Fruit fly (Drosophila melanogaster): Measurements from ENCODE around the gene SLIRP1.
A peak's percentile ranks its signal among the peaks of the same experiment; 100 is the strongest.

Gene SLIRP1

DNA sequence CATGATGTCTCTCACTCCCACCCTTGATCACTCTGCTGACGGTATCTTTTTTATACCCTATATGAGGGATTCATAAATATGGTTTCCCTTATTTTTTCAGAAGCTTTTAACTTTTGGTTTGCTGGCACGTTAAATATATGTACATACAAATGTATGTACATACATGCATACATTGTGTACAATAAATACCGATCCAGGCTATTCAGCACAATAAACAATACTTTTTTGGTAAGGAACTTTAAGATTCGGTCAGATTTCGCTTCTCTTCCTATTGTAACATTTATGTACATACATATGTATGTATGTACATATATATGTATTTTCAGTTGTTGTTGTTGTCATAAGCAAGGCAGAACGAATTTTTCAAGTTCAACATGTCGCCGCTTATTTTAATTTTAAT is 37.1 kb downstream of the SLIRP1 start (continued):
- no peak for TF ChIP-seq BEAF-32 (GFP tag; optimal IDR thresholded peaks at IDR 0.05)
- no peak for TF ChIP-seq Drgx (GFP tag; IDR thresholded peaks at IDR 0.05)
- TF ChIP-seq CG2678 (tag; optimal IDR thresholded peaks at IDR 0.05) = peak; percentile 5
- TF ChIP-seq CG15601 (tag; optimal IDR thresholded peaks at IDR 0.05) = no peak
- no peak for TF ChIP-seq CG14965 (GFP tag; optimal IDR thresholded peaks at IDR 0.05; ENCODE audit: borderline replicate concordance)
- TF ChIP-seq Jarid2 (GFP tag; optimal IDR thresholded peaks at IDR 0.05) = no peak
- peak; percentile 29; the same call in 1 of the 2 replicates for TF ChIP-seq H2.0 (GFP tag; IDR thresholded peaks at IDR 0.05)
- TF ChIP-seq CG4282 (GFP tag; optimal IDR thresholded peaks at IDR 0.05) = no peak
- peak; percentile 11 for TF ChIP-seq nmo (GFP tag; optimal IDR thresholded peaks at IDR 0.05)
- no peak for TF ChIP-seq CG12104 (GFP tag; optimal IDR thresholded peaks at IDR 0.05)
- TF ChIP-seq bsh (GFP tag; optimal IDR thresholded peaks at IDR 0.05) = peak in 1 of 2 experiments; percentile 19
- no peak for TF ChIP-seq CG8388 (GFP tag; optimal IDR thresholded peaks at IDR 0.05)
- no peak for TF ChIP-seq dm (GFP tag; optimal IDR thresholded peaks at IDR 0.05)
- no peak for TF ChIP-seq phol (tag; optimal IDR thresholded peaks at IDR 0.05)
- no peak for TF ChIP-seq vfl (GFP tag; optimal IDR thresholded peaks at IDR 0.05)
- TF ChIP-seq wdn (GFP tag; IDR thresholded peaks at IDR 0.05) = peak; percentile 6; the same call in 1 of the 2 replicates
- TF ChIP-seq gem (tag; optimal IDR thresholded peaks at IDR 0.05) = peak; percentile 35
- no peak for TF ChIP-seq amos (GFP tag; IDR thresholded peaks at IDR 0.05; ENCODE audit: partially characterized antibody)
- TF ChIP-seq CG12219 (GFP tag; optimal IDR thresholded peaks at IDR 0.05) = peak; percentile 19
- TF ChIP-seq CG10462 (GFP tag; optimal IDR thresholded peaks at IDR 0.05) = no peak
- TF ChIP-seq CG9609 (GFP tag; optimal IDR thresholded peaks at IDR 0.05) = no peak
- TF ChIP-seq sens (GFP tag) = peak; percentile 61
- no peak for TF ChIP-seq slp2 (GFP tag; optimal IDR thresholded peaks at IDR 0.05)
- no peak for TF ChIP-seq gsb-n (tag; optimal IDR thresholded peaks at IDR 0.05)

DNA sequence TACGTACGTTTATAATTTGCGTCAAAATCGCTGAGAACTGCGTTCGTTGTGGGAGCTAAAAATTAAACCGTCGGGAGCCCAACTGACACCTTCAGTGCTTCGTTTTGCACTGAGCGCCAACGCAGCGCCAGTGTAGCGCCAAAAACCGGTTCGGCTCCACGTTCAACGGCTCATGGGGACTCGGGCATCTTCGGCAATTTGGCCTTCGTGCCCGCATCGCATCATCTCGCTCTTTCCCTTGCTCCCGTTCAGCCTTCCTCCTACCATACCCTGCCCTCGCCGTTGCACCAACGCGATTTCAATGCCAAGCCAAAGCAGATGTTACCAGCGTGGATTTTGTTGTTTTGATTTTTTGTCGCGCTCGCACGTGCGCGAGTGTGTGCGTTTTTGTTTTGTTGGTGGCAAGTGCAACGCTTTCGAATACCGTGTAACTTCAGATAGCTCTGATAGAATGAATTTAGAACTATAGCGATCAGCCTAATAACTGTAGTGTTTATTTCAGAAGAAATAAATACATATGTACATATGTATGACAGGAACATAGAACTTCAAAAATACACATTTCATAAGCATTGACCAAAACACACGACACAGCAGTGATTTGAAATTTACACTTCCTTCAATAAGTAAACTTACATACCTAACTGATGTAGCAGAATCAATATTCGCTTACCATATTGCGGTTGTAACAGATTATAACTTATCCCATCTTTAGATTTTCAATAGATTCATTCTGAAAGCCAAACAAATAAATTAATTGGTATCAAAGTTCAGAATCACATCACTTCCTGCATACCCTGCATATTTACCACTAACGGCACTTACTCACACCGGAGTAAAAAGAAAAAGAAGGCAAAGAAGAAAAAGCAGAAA is 37.8 kb downstream of the SLIRP1 start, which contains the start of gene Mnr:
Gene Mnr (minus strand): TSS at position 133 of the 873 bp plus-strand sequence.
- no peak for TF ChIP-seq CG9817 (tag; optimal IDR thresholded peaks at IDR 0.05)
- TF ChIP-seq CG34376 (GFP tag; optimal IDR thresholded peaks at IDR 0.05) = peak; percentile 61
- no peak for TF ChIP-seq CG16779 (GFP tag; IDR thresholded peaks at IDR 0.05)
- TF ChIP-seq emc (GFP tag; optimal IDR thresholded peaks at IDR 0.05) = no peak
- TF ChIP-seq gt (GFP tag; IDR thresholded peaks at IDR 0.05) = no peak
- TF ChIP-seq Hmr (GFP tag; optimal IDR thresholded peaks at IDR 0.05) = peak; percentile 4
- no peak for TF ChIP-seq CG8765 (GFP tag; IDR thresholded peaks at IDR 0.05)
- TF ChIP-seq CG42726 (GFP tag; IDR thresholded peaks at IDR 0.05; ENCODE audit: partially characterized antibody) = no peak
- TF ChIP-seq Camta (GFP tag; optimal IDR thresholded peaks at IDR 0.05) = no peak
- TF ChIP-seq eve (GFP tag; optimal IDR thresholded peaks at IDR 0.05) = peak in 1 of 2 experiments; percentile 65
- peak; percentile 25 for TF ChIP-seq lab (GFP tag; optimal IDR thresholded peaks at IDR 0.05)
- TF ChIP-seq Fer3 (tag; optimal IDR thresholded peaks at IDR 0.05) = no peak
- 0 out of 2 replicates have a peak, but pooled peaks have one; percentile 40 for TF ChIP-seq ara (GFP tag; IDR thresholded peaks at IDR 0.05)
- TF ChIP-seq CG14667 (GFP tag; IDR thresholded peaks at IDR 0.05) = no peak
- no peak for TF ChIP-seq CrebB (tag; optimal IDR thresholded peaks at IDR 0.05)
- TF ChIP-seq CG8388 (GFP tag; optimal IDR thresholded peaks at IDR 0.05) = peak; percentile 70
- TF ChIP-seq CG13287 (GFP tag; IDR thresholded peaks at IDR 0.05; ENCODE audit: partially characterized antibody) = peak; percentile 45
- no peak for TF ChIP-seq CG10321 (GFP tag; IDR thresholded peaks at IDR 0.05)
- no peak for TF ChIP-seq aop (GFP tag; IDR thresholded peaks at IDR 0.05)
- 0 out of 2 replicates have a peak, but pooled peaks have one; percentile 25 for TF ChIP-seq sob (GFP tag; IDR thresholded peaks at IDR 0.05)
- peak; percentile 20 for TF ChIP-seq Fer1 (GFP tag; optimal IDR thresholded peaks at IDR 0.05)
- TF ChIP-seq ATbp (GFP tag; optimal IDR thresholded peaks at IDR 0.05) = no peak
- peak; percentile 32 for TF ChIP-seq sd (tag; optimal IDR thresholded peaks at IDR 0.05)
- no peak for TF ChIP-seq luna (GFP tag; optimal IDR thresholded peaks at IDR 0.05)
- no peak for TF ChIP-seq CG2712 (tag; optimal IDR thresholded peaks at IDR 0.05)
- TF ChIP-seq bcd (GFP tag; optimal IDR thresholded peaks at IDR 0.05) = no peak

Measured in whole organism, embryonic.